Worm (Caenorhabditis elegans): ENCODE data around the gene T22C8.4.

- no peak for TF ChIP-seq dao-5 (tag; optimal IDR thresholded peaks at IDR 0.05)
- TF ChIP-seq W03F9.2 (tag; optimal IDR thresholded peaks at IDR 0.05), result no peak
- no peak for TF ChIP-seq him-1 (tag; optimal IDR thresholded peaks at IDR 0.05)
These were observed at the start of gene T22C8.4 for ce11 chrII:8623396-8623795.

All from whole organism, L4/young adult.